Worm (Caenorhabditis elegans) whole organism, L1 larva: ENCODE results near the gene suf-1.

ENCODE experiments used
- C16A3.4 ChIP-seq: fragments of 150-350 bp; optimal IDR thresholded peaks from 2 replicates; lab custom pipeline; 2014; ENCODE audit warnings: missing biosample characterization, missing genetic modification characterization
- C34B4.2 ChIP-seq: sonication (generic microtip); optimal IDR thresholded peaks from 2 replicates; lab custom pipeline; 2017; ENCODE audit warnings: mild to moderate bottlenecking, missing genetic modification characterization, missing compliant biosample characterization
- F16B12.6 ChIP-seq: fragments of 150-350 bp; optimal IDR thresholded peaks from 2 replicates; lab custom pipeline; 2014; ENCODE audit warnings: missing biosample characterization, missing genetic modification characterization
- Y116A8C.19 ChIP-seq: sonication (generic microtip); optimal IDR thresholded peaks from 2 replicates; lab custom pipeline; 2016; ENCODE audit warnings: missing compliant biosample characterization, missing genetic modification characterization, borderline replicate concordance
- aly-2 ChIP-seq: fragments of 150-350 bp; optimal IDR thresholded peaks from 2 replicates; lab custom pipeline; 2014; ENCODE audit warnings: missing biosample characterization, missing genetic modification characterization
- blmp-1 ChIP-seq: fragments of 150-350 bp; optimal IDR thresholded peaks from 2 replicates; lab custom pipeline; 2014; ENCODE audit warnings: missing biosample characterization, missing genetic modification characterization
- ceh-82 ChIP-seq, 3 experiments: fragments of 150-350 bp in 1 of 3; sonication (generic microtip) in 2 of 3; optimal IDR thresholded peaks; 2 replicates each; lab custom pipeline; 2014 to 2017; ENCODE audit warnings: missing biosample characterization in 3 of 3, missing genetic modification characterization in 3 of 3
- ceh-88 ChIP-seq: fragments of 200-800 bp; sonication (Bioruptor generic); IDR thresholded peaks from 2 replicates; pipeline ENCODE4 v1.3.6; 2022; ENCODE audit warnings: missing genetic modification characterization, missing compliant biosample characterization
- dpl-1 ChIP-seq, 3 experiments: fragments of 150-350 bp in 2 of 3; sonication (generic microtip) in 1 of 3; optimal IDR thresholded peaks; 2 replicates each; lab custom pipeline; 2014 to 2017; ENCODE audit warnings: missing biosample characterization in 3 of 3, missing genetic modification characterization in 3 of 3, missing genetic modification reagents in 3 of 3
- dsc-1 ChIP-seq: sonication (generic microtip); optimal IDR thresholded peaks from 2 replicates; lab custom pipeline; 2016; ENCODE audit warnings: mild to moderate bottlenecking, missing genetic modification characterization, missing compliant biosample characterization
- efl-3 ChIP-seq: fragments of 200-800 bp; sonication (Bioruptor generic); optimal IDR thresholded peaks from 2 replicates; lab custom pipeline; 2018; ENCODE audit warnings: mild to moderate bottlenecking, missing genetic modification characterization, missing compliant biosample characterization
- egl-27 ChIP-seq, 2 experiments: fragments of 150-350 bp in 1 of 2; sonication (generic microtip); optimal IDR thresholded peaks; 3 replicates each; lab custom pipeline; 2017 to 2018; ENCODE audit warnings: missing biosample characterization in 2 of 2, missing genetic modification characterization in 2 of 2, missing genetic modification reagents in 2 of 2
- fkh-10 ChIP-seq: sonication (generic microtip); optimal IDR thresholded peaks from 2 replicates; lab custom pipeline; 2017; ENCODE audit warnings: missing biosample characterization, missing genetic modification reagents, missing genetic modification characterization
- fkh-4 ChIP-seq: sonication (generic microtip); optimal IDR thresholded peaks from 2 replicates; lab custom pipeline; 2016; ENCODE audit warnings: missing compliant biosample characterization, missing genetic modification characterization, borderline replicate concordance
- fkh-8 ChIP-seq: sonication (generic microtip); optimal IDR thresholded peaks from 2 replicates; lab custom pipeline; 2016; ENCODE audit warnings: mild to moderate bottlenecking, missing genetic modification characterization, missing compliant biosample characterization
- fos-1 ChIP-seq: fragments of 150-350 bp; optimal IDR thresholded peaks from 2 replicates; lab custom pipeline; 2014; ENCODE audit warnings: missing biosample characterization, missing genetic modification characterization
- grh-1 ChIP-seq: fragments of 200-800 bp; sonication (Bioruptor generic); IDR thresholded peaks from 2 replicates; pipeline ENCODE4 v1.3.6; 2022; ENCODE audit warnings: missing genetic modification reagents, missing genetic modification characterization, missing compliant biosample characterization
- lin-13 ChIP-seq: fragments of 150-350 bp; optimal IDR thresholded peaks from 2 replicates; lab custom pipeline; 2014; ENCODE audit warnings: missing biosample characterization, missing genetic modification reagents, missing genetic modification characterization
- lin-14 ChIP-seq: fragments of 200-800 bp; sonication (Bioruptor generic); optimal IDR thresholded peaks from 2 replicates; lab custom pipeline; 2018; ENCODE audit warnings: mild to moderate bottlenecking, missing genetic modification characterization, moderate library complexity, missing compliant biosample characterization
- lin-15B ChIP-seq: fragments of 150-350 bp; sonication (generic microtip); optimal IDR thresholded peaks from 3 replicates; lab custom pipeline; 2014; ENCODE audit warnings: missing biosample characterization, missing genetic modification characterization
- lir-3 ChIP-seq: sonication (generic microtip); optimal IDR thresholded peaks from 2 replicates; lab custom pipeline; 2016; ENCODE audit warnings: mild to moderate bottlenecking, missing genetic modification characterization, moderate library complexity, missing compliant biosample characterization; ENCODE audit not compliant: poor library complexity
- mab-9 ChIP-seq: fragments of 200-800 bp; sonication (Bioruptor generic); IDR thresholded peaks from 2 replicates; pipeline ENCODE4 v1.3.6; 2022; ENCODE audit warnings: missing genetic modification reagents, missing genetic modification characterization, missing compliant biosample characterization
- mdl-1 ChIP-seq, 2 experiments: fragments of 150-350 bp; optimal IDR thresholded peaks; 2 replicates each; lab custom pipeline; 2014 to 2017; ENCODE audit warnings: missing biosample characterization in 2 of 2, missing genetic modification characterization in 2 of 2, inconsistent platforms in 1 of 2
- mep-1 ChIP-seq: fragments of 150-350 bp; optimal IDR thresholded peaks from 2 replicates; lab custom pipeline; 2014; ENCODE audit warnings: missing biosample characterization, missing genetic modification characterization
- nhr-47 ChIP-seq: sonication (generic microtip); optimal IDR thresholded peaks from 2 replicates; lab custom pipeline; 2016; ENCODE audit warnings: mild to moderate bottlenecking, missing genetic modification characterization, moderate library complexity, missing compliant biosample characterization
- nhr-71 ChIP-seq: sonication (generic microtip); optimal IDR thresholded peaks from 2 replicates; lab custom pipeline; 2016; ENCODE audit warnings: mild to moderate bottlenecking, missing genetic modification characterization, moderate library complexity, missing compliant biosample characterization
- nhr-77 ChIP-seq: fragments of 150-350 bp; optimal IDR thresholded peaks from 2 replicates; lab custom pipeline; 2014; ENCODE audit warnings: missing biosample characterization, missing genetic modification characterization
- nhr-85 ChIP-seq: sonication (generic microtip); peaks from one replicate; lab custom pipeline; 2016; ENCODE audit warnings: missing genetic modification characterization, inconsistent platforms, missing compliant biosample characterization
- sptf-1 ChIP-seq: fragments of 150-350 bp; optimal IDR thresholded peaks from 2 replicates; lab custom pipeline; 2014; ENCODE audit warnings: missing biosample characterization, missing genetic modification characterization
- sup-37 ChIP-seq: fragments of 200-800 bp; sonication (Bioruptor generic); optimal IDR thresholded peaks from 2 replicates; lab custom pipeline; 2018; ENCODE audit warnings: mild to moderate bottlenecking, missing genetic modification characterization, missing compliant biosample characterization
- tlp-1 ChIP-seq: fragments of 150-350 bp; optimal IDR thresholded peaks from 2 replicates; lab custom pipeline; 2014; ENCODE audit warnings: missing biosample characterization, missing genetic modification characterization
- unc-98 ChIP-seq: fragments of 200-800 bp; sonication (Bioruptor generic); IDR thresholded peaks from 2 replicates; pipeline ENCODE4 v1.3.6; 2022; ENCODE audit warnings: missing genetic modification characterization, missing compliant biosample characterization
- vab-15 ChIP-seq: sonication (generic microtip); optimal IDR thresholded peaks from 2 replicates; lab custom pipeline; 2017; ENCODE audit warnings: missing genotype, mild to moderate bottlenecking, missing genetic modification characterization, missing compliant biosample characterization
- zag-1 ChIP-seq: fragments of 150-350 bp; optimal IDR thresholded peaks from 2 replicates; lab custom pipeline; 2014; ENCODE audit warnings: missing biosample characterization, missing genetic modification characterization

suf-1 gene

ce11 chrII:8602337-8602944 is 1.2 kb upstream of the suf-1 start, which contains the start of the genes cpf-1 and rpl-26 (continued):
- TF ChIP-seq dpl-1 (GFP tag; optimal IDR thresholded peaks at IDR 0.05; lab: Kevin White, UChicago), result peak; percentile 65 to 78 (median 67)
- TF ChIP-seq nhr-85 (tag; lab: Kevin White, UChicago), result peak; percentile 48
- TF ChIP-seq unc-98 (GFP tag; lab: Robert Waterston, UW), result no peak
- TF ChIP-seq sptf-1 (tag; lab: Kevin White, UChicago), result no peak
- no peak for TF ChIP-seq aly-2 (tag; lab: Kevin White, UChicago)
- peak; percentile 10 to 61 (median 23) for TF ChIP-seq ceh-82 (tag; optimal IDR thresholded peaks at IDR 0.05; lab: Kevin White, UChicago)
- peak; percentile 61 for TF ChIP-seq C16A3.4 (tag; lab: Kevin White, UChicago)
- peak; percentile 12 for TF ChIP-seq lin-13 (GFP tag; lab: Kevin White, UChicago)
- no peak for TF ChIP-seq ceh-88 (GFP tag; lab: Robert Waterston, UW)
- peak in 1 of 2 experiments; percentile 39 for TF ChIP-seq mdl-1 (tag; optimal IDR thresholded peaks at IDR 0.05; lab: Kevin White, UChicago)
- no peak for TF ChIP-seq vab-15 (tag; lab: Kevin White, UChicago)
- no peak for TF ChIP-seq lir-3 (tag; lab: Kevin White, UChicago)
- peak; percentile 25 for TF ChIP-seq fos-1
- peak; percentile 67 for TF ChIP-seq blmp-1 (tag; lab: Kevin White, UChicago)
- TF ChIP-seq C34B4.2 (tag; lab: Kevin White, UChicago), result no peak
- TF ChIP-seq dsc-1 (tag; lab: Kevin White, UChicago), result no peak
- TF ChIP-seq fkh-10, result no peak
- no peak for TF ChIP-seq egl-27 (tag; optimal IDR thresholded peaks at IDR 0.05; lab: Kevin White, UChicago)

DNA sequence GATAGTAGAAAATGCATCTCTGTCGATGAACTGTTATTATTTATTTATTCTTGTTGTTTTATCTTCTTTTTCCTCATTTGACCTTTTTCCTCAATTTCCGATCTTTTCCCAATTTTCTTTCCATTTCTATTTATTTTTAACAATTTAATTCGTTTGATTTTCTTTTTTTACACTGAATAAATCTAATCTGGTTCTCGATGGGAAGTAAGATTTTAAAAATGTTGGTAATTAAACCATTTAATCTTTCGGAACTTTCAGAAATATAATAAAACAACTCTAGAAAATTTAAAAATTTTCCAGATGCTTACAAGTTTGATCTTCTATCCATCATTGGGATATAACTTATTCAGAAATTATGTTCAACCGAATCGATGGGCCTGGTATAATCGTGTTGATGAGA is 2.9 kb downstream of the suf-1 start, which contains the start of gene F28C6.8:
TSS of gene F28C6.8 (plus strand) at position 301 of the 400 bp plus-strand sequence.
- TF ChIP-seq sup-37 (GFP tag; lab: Kevin White, UChicago), result no peak
- TF ChIP-seq F16B12.6 (tag; lab: Kevin White, UChicago), result no peak
- no peak for TF ChIP-seq lin-15B
- TF ChIP-seq nhr-85 (tag; lab: Kevin White, UChicago), result no peak
- TF ChIP-seq fos-1, result no peak
- no peak for TF ChIP-seq efl-3 (GFP tag; lab: Kevin White, UChicago)
- TF ChIP-seq grh-1 (GFP tag; lab: Robert Waterston, UW), result no peak
- TF ChIP-seq tlp-1 (tag; lab: Kevin White, UChicago), result no peak
- no peak for TF ChIP-seq mdl-1 (tag; optimal IDR thresholded peaks at IDR 0.05; lab: Kevin White, UChicago)
- TF ChIP-seq mab-9 (GFP tag; lab: Robert Waterston, UW), result no peak

- TF ChIP-seq fkh-4 (tag; lab: Kevin White, UChicago), result no peak
- no peak for TF ChIP-seq lin-14 (GFP tag; lab: Kevin White, UChicago)
- no peak for TF ChIP-seq ceh-88 (GFP tag; lab: Robert Waterston, UW)
- no peak for TF ChIP-seq fos-1
- no peak for TF ChIP-seq lin-13 (GFP tag; lab: Kevin White, UChicago)
- TF ChIP-seq mep-1 (tag; lab: Kevin White, UChicago), result no peak
- no peak for TF ChIP-seq zag-1
- TF ChIP-seq grh-1 (GFP tag; lab: Robert Waterston, UW), result no peak
- no peak for TF ChIP-seq nhr-77 (tag; lab: Kevin White, UChicago)
- TF ChIP-seq vab-15 (tag; lab: Kevin White, UChicago), result no peak
- no peak for TF ChIP-seq ceh-82 (tag; optimal IDR thresholded peaks at IDR 0.05; lab: Kevin White, UChicago)
- TF ChIP-seq nhr-71 (tag; lab: Kevin White, UChicago), result no peak
- no peak for TF ChIP-seq nhr-47 (tag; lab: Kevin White, UChicago)
- TF ChIP-seq Y116A8C.19 (tag; lab: Kevin White, UChicago), result no peak
These were observed 4.0 kb downstream of the suf-1 start, which contains the start of gene F28C6.10 for ce11 chrII:8607662-8608061. Gene F28C6.10 (plus strand): TSS chrII:8607962.

ce11 chrII:8610085-8610484 is 6.4 kb downstream of the suf-1 start, which contains the start of gene F28C6.9:
Gene F28C6.9 (minus strand): TSS chrII:8610185.
- TF ChIP-seq fkh-8 (tag; lab: Kevin White, UChicago), result no peak
- no peak for TF ChIP-seq fos-1
